Worm (Caenorhabditis elegans) whole organism, L1 larva: Measurements from ENCODE around the gene T05A7.1.

Experiments
- C04F5.9 ChIP-seq: sonication (generic microtip); optimal IDR thresholded peaks from 2 replicates; lab custom pipeline; 2016; ENCODE audit warnings: missing genetic modification characterization, missing compliant biosample characterization
- F16B12.6 ChIP-seq: fragments of 150-350 bp; optimal IDR thresholded peaks from 2 replicates; lab custom pipeline; 2014; ENCODE audit warnings: missing biosample characterization, missing genetic modification characterization
- Y116A8C.19 ChIP-seq: sonication (generic microtip); optimal IDR thresholded peaks from 2 replicates; lab custom pipeline; 2016; ENCODE audit warnings: missing compliant biosample characterization, missing genetic modification characterization, borderline replicate concordance
- aha-1 ChIP-seq: fragments of 150-350 bp; optimal IDR thresholded peaks from 2 replicates; lab custom pipeline; 2014; ENCODE audit warnings: missing biosample characterization, missing genetic modification characterization
- alr-1 ChIP-seq: fragments of 200-800 bp; sonication (Bioruptor generic); optimal IDR thresholded peaks from 2 replicates; lab custom pipeline; 2018; ENCODE audit warnings: borderline replicate concordance, mild to moderate bottlenecking, missing genetic modification characterization, missing compliant biosample characterization
- aly-2 ChIP-seq: fragments of 150-350 bp; optimal IDR thresholded peaks from 2 replicates; lab custom pipeline; 2014; ENCODE audit warnings: missing biosample characterization, missing genetic modification characterization
- ama-1 ChIP-seq: fragments of 150-350 bp; optimal IDR thresholded peaks from 2 replicates; lab custom pipeline; 2014
- blmp-1 ChIP-seq: fragments of 150-350 bp; optimal IDR thresholded peaks from 2 replicates; lab custom pipeline; 2014; ENCODE audit warnings: missing biosample characterization, missing genetic modification characterization
- ceh-8 ChIP-seq: fragments of 200-800 bp; sonication (Bioruptor generic); optimal IDR thresholded peaks from 2 replicates; lab custom pipeline; 2018; ENCODE audit warnings: mild to moderate bottlenecking, missing genetic modification characterization, moderate library complexity, missing compliant biosample characterization
- ceh-82 ChIP-seq, 3 experiments: fragments of 150-350 bp in 1 of 3; sonication (generic microtip) in 2 of 3; optimal IDR thresholded peaks; 2 replicates each; lab custom pipeline; 2014 to 2017; ENCODE audit warnings: missing biosample characterization in 3 of 3, missing genetic modification characterization in 3 of 3
- ces-1 ChIP-seq: fragments of 150-350 bp; optimal IDR thresholded peaks from 2 replicates; lab custom pipeline; 2014; ENCODE audit warnings: missing biosample characterization, missing genetic modification reagents, missing genetic modification characterization
- dpl-1 ChIP-seq, 3 experiments: fragments of 150-350 bp in 2 of 3; sonication (generic microtip) in 1 of 3; optimal IDR thresholded peaks; 2 replicates each; lab custom pipeline; 2014 to 2017; ENCODE audit warnings: missing biosample characterization in 3 of 3, missing genetic modification characterization in 3 of 3, missing genetic modification reagents in 3 of 3
- dsc-1 ChIP-seq: sonication (generic microtip); optimal IDR thresholded peaks from 2 replicates; lab custom pipeline; 2016; ENCODE audit warnings: mild to moderate bottlenecking, missing genetic modification characterization, missing compliant biosample characterization
- efl-1 ChIP-seq, 4 experiments: fragments of 150-350 bp; optimal IDR thresholded peaks in 3 of 4; peaks in 1 of 4; 1 replicate in 1 of 4; 2 replicates in 3 of 4; lab custom pipeline; 2014; ENCODE audit warnings: missing biosample characterization in 2 of 4, missing genetic modification characterization in 2 of 4, missing genetic modification reagents in 2 of 4
- egl-13 ChIP-seq: sonication (generic microtip); optimal IDR thresholded peaks from 2 replicates; lab custom pipeline; 2016; ENCODE audit warnings: missing genotype, missing genetic modification reagents, missing genetic modification characterization, missing compliant biosample characterization
- egl-27 ChIP-seq, 2 experiments: fragments of 150-350 bp in 1 of 2; sonication (generic microtip); optimal IDR thresholded peaks; 3 replicates each; lab custom pipeline; 2017 to 2018; ENCODE audit warnings: missing biosample characterization in 2 of 2, missing genetic modification characterization in 2 of 2, missing genetic modification reagents in 2 of 2
- elt-2 ChIP-seq: sonication (generic microtip); optimal IDR thresholded peaks from 2 replicates; lab custom pipeline; 2016; ENCODE audit warnings: missing genetic modification characterization, mild to moderate bottlenecking, inconsistent platforms, missing compliant biosample characterization, missing genetic modification reagents
- elt-3 ChIP-seq, 6 experiments: fragments of 150-350 bp in 1 of 6; sonication (generic microtip); optimal IDR thresholded peaks; 2 replicates each; lab custom pipeline; 2017 to 2018; ENCODE audit warnings: missing biosample characterization in 6 of 6, missing genetic modification characterization in 6 of 6, inconsistent platforms in 1 of 6
- fkh-8 ChIP-seq: sonication (generic microtip); optimal IDR thresholded peaks from 2 replicates; lab custom pipeline; 2016; ENCODE audit warnings: mild to moderate bottlenecking, missing genetic modification characterization, missing compliant biosample characterization
- fos-1 ChIP-seq: fragments of 150-350 bp; optimal IDR thresholded peaks from 2 replicates; lab custom pipeline; 2014; ENCODE audit warnings: missing biosample characterization, missing genetic modification characterization
- grh-1 ChIP-seq: fragments of 200-800 bp; sonication (Bioruptor generic); IDR thresholded peaks from 2 replicates; pipeline ENCODE4 v1.3.6; 2022; ENCODE audit warnings: missing genetic modification reagents, missing genetic modification characterization, missing compliant biosample characterization
- hlh-17 ChIP-seq: fragments of 200-800 bp; sonication (Bioruptor generic); optimal IDR thresholded peaks from 2 replicates; lab custom pipeline; 2018; ENCODE audit warnings: missing genetic modification characterization, mild to moderate bottlenecking, missing compliant biosample characterization, moderate library complexity, borderline replicate concordance
- hlh-4 ChIP-seq: sonication (generic microtip); optimal IDR thresholded peaks from 2 replicates; lab custom pipeline; 2016; ENCODE audit warnings: mild to moderate bottlenecking, missing genetic modification characterization, missing compliant biosample characterization
- irx-1 ChIP-seq: sonication (generic microtip); optimal IDR thresholded peaks from 2 replicates; lab custom pipeline; 2016; ENCODE audit warnings: missing genetic modification characterization, missing compliant biosample characterization
- jun-1 ChIP-seq: fragments of 150-350 bp; optimal IDR thresholded peaks from 2 replicates; lab custom pipeline; 2014; ENCODE audit warnings: missing biosample characterization, missing genetic modification reagents, missing genetic modification characterization
- lin-35 ChIP-seq, 2 experiments: fragments of 150-350 bp; optimal IDR thresholded peaks; 2 replicates each; lab custom pipeline; 2014; ENCODE audit warnings: missing biosample characterization in 2 of 2, missing genetic modification characterization in 2 of 2, missing genetic modification reagents in 2 of 2
- mab-9 ChIP-seq: fragments of 200-800 bp; sonication (Bioruptor generic); IDR thresholded peaks from 2 replicates; pipeline ENCODE4 v1.3.6; 2022; ENCODE audit warnings: missing genetic modification reagents, missing genetic modification characterization, missing compliant biosample characterization
- mep-1 ChIP-seq: fragments of 150-350 bp; optimal IDR thresholded peaks from 2 replicates; lab custom pipeline; 2014; ENCODE audit warnings: missing biosample characterization, missing genetic modification characterization
- nhr-11 ChIP-seq: fragments of 150-350 bp; optimal IDR thresholded peaks from 2 replicates; lab custom pipeline; 2014; ENCODE audit warnings: missing biosample characterization, missing genetic modification characterization
- nhr-12 ChIP-seq: sonication (generic microtip); optimal IDR thresholded peaks from 2 replicates; lab custom pipeline; 2017; ENCODE audit warnings: missing biosample characterization, missing genetic modification characterization
- nhr-19 ChIP-seq: fragments of 200-800 bp; sonication (Bioruptor generic); conservative IDR thresholded peaks from 2 replicates; pipeline ENCODE4 v1.3.6; 2022; ENCODE audit warnings: missing genetic modification characterization, missing compliant biosample characterization
- nhr-20 ChIP-seq: sonication (generic microtip); optimal IDR thresholded peaks from 2 replicates; lab custom pipeline; 2016; ENCODE audit warnings: mild to moderate bottlenecking, missing genetic modification characterization, missing compliant biosample characterization
- nhr-237 ChIP-seq: fragments of 150-350 bp; optimal IDR thresholded peaks from 2 replicates; lab custom pipeline; 2014; ENCODE audit warnings: missing biosample characterization, missing genetic modification characterization
- nhr-28 ChIP-seq: fragments of 150-350 bp; optimal IDR thresholded peaks from 2 replicates; lab custom pipeline; 2014; ENCODE audit warnings: missing biosample characterization, missing genetic modification characterization
- nhr-47 ChIP-seq: sonication (generic microtip); optimal IDR thresholded peaks from 2 replicates; lab custom pipeline; 2016; ENCODE audit warnings: mild to moderate bottlenecking, missing genetic modification characterization, moderate library complexity, missing compliant biosample characterization
- nhr-76 ChIP-seq: sonication (generic microtip); optimal IDR thresholded peaks from 2 replicates; lab custom pipeline; 2017; ENCODE audit warnings: missing biosample characterization, missing genetic modification characterization
- nhr-77 ChIP-seq: fragments of 150-350 bp; optimal IDR thresholded peaks from 2 replicates; lab custom pipeline; 2014; ENCODE audit warnings: missing biosample characterization, missing genetic modification characterization
- nhr-84 ChIP-seq: sonication (generic microtip); optimal IDR thresholded peaks from 2 replicates; lab custom pipeline; 2017; ENCODE audit warnings: missing biosample characterization, missing genetic modification characterization
- nhr-85 ChIP-seq: sonication (generic microtip); peaks from one replicate; lab custom pipeline; 2016; ENCODE audit warnings: missing genetic modification characterization, inconsistent platforms, missing compliant biosample characterization
- nhr-90 ChIP-seq: sonication (generic microtip); optimal IDR thresholded peaks from 2 replicates; lab custom pipeline; 2016; ENCODE audit warnings: mild to moderate bottlenecking, missing genetic modification characterization, missing compliant biosample characterization; ENCODE audit not compliant: poor library complexity
- pag-3 ChIP-seq: sonication (generic microtip); optimal IDR thresholded peaks from 2 replicates; lab custom pipeline; 2017; ENCODE audit warnings: missing genetic modification characterization, mild to moderate bottlenecking, missing compliant biosample characterization, antibody characterized with exemption, borderline replicate concordance; ENCODE audit not compliant: insufficient read depth
- skn-1 ChIP-seq: fragments of 150-350 bp; optimal IDR thresholded peaks from 2 replicates; lab custom pipeline; 2014; ENCODE audit warnings: missing biosample characterization, missing genetic modification characterization
- sox-4 ChIP-seq: sonication (generic microtip); optimal IDR thresholded peaks from 2 replicates; lab custom pipeline; 2016; ENCODE audit warnings: missing genetic modification characterization, missing compliant biosample characterization
- swsn-7 ChIP-seq: sonication (generic microtip); optimal IDR thresholded peaks from 2 replicates; lab custom pipeline; 2016; ENCODE audit warnings: missing genetic modification characterization, missing compliant biosample characterization
- tlp-1 ChIP-seq: fragments of 150-350 bp; optimal IDR thresholded peaks from 2 replicates; lab custom pipeline; 2014; ENCODE audit warnings: missing biosample characterization, missing genetic modification characterization
- unc-130 ChIP-seq: fragments of 150-350 bp; optimal IDR thresholded peaks from 2 replicates; lab custom pipeline; 2017; ENCODE audit warnings: missing biosample characterization, missing genetic modification characterization, inconsistent platforms
- unc-98 ChIP-seq: fragments of 200-800 bp; sonication (Bioruptor generic); IDR thresholded peaks from 2 replicates; pipeline ENCODE4 v1.3.6; 2022; ENCODE audit warnings: missing genetic modification characterization, missing compliant biosample characterization
- xbp-1 ChIP-seq: sonication (generic microtip); optimal IDR thresholded peaks from 2 replicates; lab custom pipeline; 2016; ENCODE audit warnings: missing genetic modification characterization, missing compliant biosample characterization

T05A7.1 gene

ce11 chrII:4726750-4727384 lies 48.9 kb downstream of the T05A7.1 start:
- TF ChIP-seq nhr-28 (no peak), nhr-76 (tag; lab: Kevin White, UChicago) (no peak), C04F5.9 (no peak), alr-1 (no peak), elt-2 (tag; lab: Kevin White, UChicago) (peak; percentile 35), ama-1 (lab: Kevin White, UChicago) (peak; percentile 10)
- TF ChIP-seq, all 84 proteins: peak for 2

- TF ChIP-seq pag-3 (tag; lab: Kevin White, UChicago): no peak
- TF ChIP-seq nhr-237: no peak
- TF ChIP-seq nhr-84: no peak
- no peak for TF ChIP-seq irx-1 (tag; lab: Kevin White, UChicago)
- no peak for TF ChIP-seq swsn-7 (tag; lab: Kevin White, UChicago)
- TF ChIP-seq aly-2: no peak
- TF ChIP-seq ceh-82 (tag; optimal IDR thresholded peaks at IDR 0.05; lab: Kevin White, UChicago): no peak
Observed at ce11 chrII:4727769-4728168, 49.8 kb downstream of the T05A7.1 start, which contains the start of gene ttr-41. TSS of gene ttr-41 (minus strand) at chrII:4727869.

- TF ChIP-seq fos-1 (tag; lab: Kevin White, UChicago): no peak
- TF ChIP-seq skn-1 (tag; lab: Kevin White, UChicago): no peak
- TF ChIP-seq egl-27 (tag; optimal IDR thresholded peaks at IDR 0.05; lab: Kevin White, UChicago): no peak
- no peak for TF ChIP-seq egl-13
- no peak for TF ChIP-seq nhr-11 (tag; lab: Kevin White, UChicago)
- no peak for TF ChIP-seq nhr-90 (tag; lab: Kevin White, UChicago)
- TF ChIP-seq nhr-28: no peak
- TF ChIP-seq xbp-1 (tag; lab: Kevin White, UChicago): no peak
- TF ChIP-seq ces-1 (GFP tag; lab: Kevin White, UChicago): no peak
- no peak for TF ChIP-seq nhr-47 (tag; lab: Kevin White, UChicago)
- TF ChIP-seq nhr-19 (GFP tag; lab: Robert Waterston, UW): no peak
- TF ChIP-seq ceh-82 (tag; optimal IDR thresholded peaks at IDR 0.05; lab: Kevin White, UChicago): no peak
- no peak for TF ChIP-seq fkh-8 (tag; lab: Kevin White, UChicago)
- TF ChIP-seq unc-98 (GFP tag; lab: Robert Waterston, UW): no peak
- TF ChIP-seq nhr-77 (tag; lab: Kevin White, UChicago): no peak
- no peak for TF ChIP-seq C04F5.9
- no peak for TF ChIP-seq Y116A8C.19 (tag; lab: Kevin White, UChicago)
- TF ChIP-seq unc-130 (tag; lab: Kevin White, UChicago): no peak
- TF ChIP-seq dsc-1 (tag; lab: Kevin White, UChicago): no peak
- no peak for TF ChIP-seq F16B12.6
- TF ChIP-seq aha-1 (tag; lab: Kevin White, UChicago): no peak
- TF ChIP-seq blmp-1 (tag; lab: Kevin White, UChicago): peak; percentile 12
- TF ChIP-seq hlh-4 (tag; lab: Kevin White, UChicago): no peak
- no peak for TF ChIP-seq tlp-1
- peak in 1 of 2 experiments; percentile 51 for TF ChIP-seq lin-35 (GFP tag; optimal IDR thresholded peaks at IDR 0.05; lab: Kevin White, UChicago)
- TF ChIP-seq elt-2 (tag; lab: Kevin White, UChicago): peak; percentile 97
- TF ChIP-seq nhr-12 (tag; lab: Kevin White, UChicago): no peak
- no peak for TF ChIP-seq ceh-8 (GFP tag; lab: Kevin White, UChicago)
- no peak for TF ChIP-seq sox-4 (tag; lab: Kevin White, UChicago)
- TF ChIP-seq mep-1: peak; percentile 3
- TF ChIP-seq hlh-17: no peak
- no peak for TF ChIP-seq dpl-1 (GFP tag; optimal IDR thresholded peaks at IDR 0.05; lab: Kevin White, UChicago)
- TF ChIP-seq nhr-237: no peak
- TF ChIP-seq efl-1 (optimal IDR thresholded peaks at IDR 0.05; lab: Kevin White, UChicago): peak in 1 of 2 experiments; percentile 7
- TF ChIP-seq efl-1 (GFP tag; optimal IDR thresholded peaks at IDR 0.05 in 1 of 2; lab: Kevin White, UChicago): peak in 1 of 2 experiments; percentile 85
- TF ChIP-seq mab-9 (GFP tag; lab: Robert Waterston, UW): no peak
- peak; percentile 29 for TF ChIP-seq nhr-20 (tag; lab: Kevin White, UChicago)
- TF ChIP-seq nhr-85 (tag; lab: Kevin White, UChicago): no peak
- no peak for TF ChIP-seq jun-1 (tag; lab: Kevin White, UChicago)
- TF ChIP-seq grh-1: no peak
- TF ChIP-seq elt-3 (tag; optimal IDR thresholded peaks at IDR 0.05; lab: Kevin White, UChicago): peak in 4 of 6 experiments; percentile 4 to 71 (median 39)
- TF ChIP-seq pag-3 (tag; lab: Kevin White, UChicago): no peak
Observed at ce11 chrII:4728687-4729086, 50.7 kb downstream of the T05A7.1 start.
